Worm (Caenorhabditis elegans) whole organism, L4/young adult: ENCODE measurements around the gene psd-1.

ENCODE experiments used
- W03F9.2 ChIP-seq: fragments of 150-350 bp; optimal IDR thresholded peaks from 2 replicates; lab custom pipeline; 2014; ENCODE audit warnings: missing biosample characterization, missing genetic modification characterization
- him-1 ChIP-seq: sonication (generic microtip); optimal IDR thresholded peaks from 2 replicates; lab custom pipeline; 2016; ENCODE audit warnings: missing genotype, missing genetic modification reagents, missing genetic modification characterization, missing compliant biosample characterization

ce11 chrIII:7238727-7239126 lies 36.5 kb downstream of the psd-1 start, which contains the start of gene pars-1:
- no peak for TF ChIP-seq him-1 (tag; lab: Kevin White, UChicago)
- TF ChIP-seq W03F9.2 (tag; lab: Kevin White, UChicago) = no peak
